Fruit fly (Drosophila melanogaster) Kc167 (cell line): ENCODE measurements around the gene CG6628.

Source experiments
- h ChIP-seq: fragments of >200 bp; optimal IDR thresholded peaks from 3 replicates; lab custom pipeline; 2018; ENCODE audit warnings: missing external identifiers
- psq ChIP-seq: fragments of >200 bp; optimal IDR thresholded peaks from 2 replicates; lab custom pipeline; 2017; ENCODE audit warnings: missing external identifiers

DNA sequence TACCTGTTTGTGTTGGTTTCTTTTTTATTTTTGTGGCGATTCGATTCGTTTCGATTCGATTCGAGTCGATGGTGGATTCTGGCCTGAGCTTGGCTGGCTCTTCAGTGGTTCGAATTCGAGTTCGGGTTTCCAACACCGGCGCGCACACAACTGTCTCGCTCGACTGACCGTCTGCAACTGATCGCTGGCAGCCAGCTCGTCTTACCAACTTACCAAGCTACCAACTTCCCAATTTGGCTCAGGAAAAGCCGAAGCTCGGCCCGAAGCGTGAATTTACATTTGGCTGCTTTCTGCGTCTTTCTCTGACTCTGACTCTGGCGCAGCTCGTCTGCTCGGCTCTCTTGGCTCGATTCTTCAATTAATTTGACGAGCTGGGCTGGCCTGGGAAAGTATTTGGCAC lies 34.8 kb upstream of the CG6628 start, which contains the start of gene ect:
- TF ChIP-seq psq (no peak), h (lab: Kevin White, UChicago) (no peak)
